Worm (Caenorhabditis elegans) whole organism, late embryonic: ENCODE measurements around the gene kat-1.

Experiments
- C08G9.2 ChIP-seq: sonication (generic microtip); optimal IDR thresholded peaks from 2 replicates; lab custom pipeline; 2016; ENCODE audit warnings: mild to moderate bottlenecking, missing genetic modification characterization, moderate library complexity, missing compliant biosample characterization
- ceh-19 ChIP-seq: fragments of 200-800 bp; sonication (Bioruptor generic); optimal IDR thresholded peaks from 2 replicates; lab custom pipeline; 2018; ENCODE audit warnings: mild to moderate bottlenecking, missing genetic modification characterization, missing compliant biosample characterization
- ceh-31 ChIP-seq: sonication (generic microtip); optimal IDR thresholded peaks from 2 replicates; lab custom pipeline; 2016; ENCODE audit warnings: missing genetic modification characterization, missing compliant biosample characterization
- ceh-34 ChIP-seq: sonication (generic microtip); optimal IDR thresholded peaks from 2 replicates; lab custom pipeline; 2016; ENCODE audit warnings: mild to moderate bottlenecking, missing genetic modification characterization, missing compliant biosample characterization
- ceh-45 ChIP-seq: fragments of 200-800 bp; sonication (Bioruptor generic); IDR thresholded peaks from 2 replicates; pipeline ENCODE4 v1.3.6; 2022; ENCODE audit warnings: missing genetic modification reagents, missing genetic modification characterization, missing compliant biosample characterization
- elt-4 ChIP-seq: sonication (generic microtip); optimal IDR thresholded peaks from 2 replicates; lab custom pipeline; 2016; ENCODE audit warnings: missing genetic modification characterization, missing compliant biosample characterization
- nfya-1 ChIP-seq: sonication (generic microtip); optimal IDR thresholded peaks from 2 replicates; lab custom pipeline; 2017; ENCODE audit warnings: missing genetic modification characterization, mild to moderate bottlenecking, missing compliant biosample characterization, antibody characterized with exemption, moderate library complexity
- ref-2 ChIP-seq: sonication (generic microtip); optimal IDR thresholded peaks from 2 replicates; lab custom pipeline; 2016; ENCODE audit warnings: missing genetic modification characterization, missing compliant biosample characterization
- sdc-2 ChIP-seq: sonication (generic microtip); optimal IDR thresholded peaks from 2 replicates; lab custom pipeline; 2016; ENCODE audit warnings: missing genotype, missing genetic modification characterization, missing compliant biosample characterization
- sox-2 ChIP-seq: fragments of 200-800 bp; sonication (Bioruptor generic); IDR thresholded peaks from 2 replicates; pipeline ENCODE4 v1.3.6; 2022; ENCODE audit warnings: missing genetic modification reagents, missing genetic modification characterization, missing compliant biosample characterization
- tbx-2 ChIP-seq: sonication (generic microtip); optimal IDR thresholded peaks from 2 replicates; lab custom pipeline; 2016; ENCODE audit warnings: missing genetic modification characterization, missing compliant biosample characterization
- unc-55 ChIP-seq: sonication (generic microtip); optimal IDR thresholded peaks from 2 replicates; lab custom pipeline; 2017; ENCODE audit warnings: missing biosample characterization, missing genetic modification reagents, missing genetic modification characterization
- zip-5 ChIP-seq: sonication (generic microtip); optimal IDR thresholded peaks from 2 replicates; lab custom pipeline; 2016; ENCODE audit warnings: missing genetic modification characterization, missing compliant biosample characterization

Gene kat-1

DNA sequence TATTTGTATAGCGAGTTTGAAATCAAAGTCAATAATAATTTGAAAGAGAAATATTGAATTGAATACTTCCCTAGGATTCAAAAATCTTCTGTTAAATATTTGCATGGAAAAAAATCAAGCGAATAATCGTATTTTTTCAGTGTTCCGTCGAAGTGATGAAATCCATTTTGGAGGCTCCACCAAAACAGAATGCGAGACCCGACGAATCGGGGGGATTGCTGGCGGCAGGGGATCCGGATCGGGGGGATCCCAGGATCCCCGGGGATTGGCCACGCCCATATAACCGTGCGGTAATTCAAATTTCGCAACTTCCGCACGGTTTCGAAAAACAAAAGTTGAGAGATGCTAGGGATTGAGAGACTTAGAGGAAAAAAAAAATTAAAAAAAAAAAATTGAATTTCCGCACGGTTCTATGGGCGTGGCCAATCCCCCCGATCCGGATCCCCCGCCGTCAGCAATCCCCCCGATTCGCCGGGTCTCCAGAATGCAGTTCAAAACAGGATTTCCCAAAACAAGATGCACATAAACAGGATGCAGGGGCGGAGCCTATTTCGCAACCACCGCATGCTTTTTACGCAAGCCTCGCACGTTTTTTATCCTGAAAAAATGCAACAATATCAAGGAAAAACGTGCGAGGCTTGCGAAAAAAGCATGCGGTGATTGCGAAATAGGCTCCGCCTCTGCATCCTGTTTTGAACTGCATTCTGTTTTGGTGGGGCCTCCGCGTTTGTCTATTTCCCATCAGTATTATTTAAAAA lies 49.2 kb downstream of the kat-1 start, which contains the start of gene F10E7.11:
Gene F10E7.11 (minus strand): TSS at position 232 of the 758 bp plus-strand sequence.
- peak; percentile 59 for TF ChIP-seq tbx-2 (tag; lab: Kevin White, UChicago)
- no peak for TF ChIP-seq sox-2 (GFP tag; lab: Robert Waterston, UW)
- TF ChIP-seq ceh-34 (tag; lab: Kevin White, UChicago) = peak; percentile 16
- TF ChIP-seq ceh-19 (GFP tag; lab: Kevin White, UChicago) = no peak
- no peak for TF ChIP-seq ceh-45 (GFP tag; lab: Robert Waterston, UW)
- peak; percentile 9 for TF ChIP-seq C08G9.2 (tag; lab: Kevin White, UChicago)
- TF ChIP-seq elt-4 (tag; lab: Kevin White, UChicago) = no peak
- peak; percentile 23 for TF ChIP-seq ref-2
- peak; percentile 29 for TF ChIP-seq zip-5 (tag; lab: Kevin White, UChicago)
- TF ChIP-seq sdc-2 (tag; lab: Kevin White, UChicago) = no peak
- TF ChIP-seq nfya-1 = no peak
- peak; percentile 25 for TF ChIP-seq ceh-31 (tag; lab: Kevin White, UChicago)
- TF ChIP-seq unc-55 (GFP tag; lab: Kevin White, UChicago) = no peak
